Worm (Caenorhabditis elegans): ENCODE results near the gene lido-9.

DNA sequence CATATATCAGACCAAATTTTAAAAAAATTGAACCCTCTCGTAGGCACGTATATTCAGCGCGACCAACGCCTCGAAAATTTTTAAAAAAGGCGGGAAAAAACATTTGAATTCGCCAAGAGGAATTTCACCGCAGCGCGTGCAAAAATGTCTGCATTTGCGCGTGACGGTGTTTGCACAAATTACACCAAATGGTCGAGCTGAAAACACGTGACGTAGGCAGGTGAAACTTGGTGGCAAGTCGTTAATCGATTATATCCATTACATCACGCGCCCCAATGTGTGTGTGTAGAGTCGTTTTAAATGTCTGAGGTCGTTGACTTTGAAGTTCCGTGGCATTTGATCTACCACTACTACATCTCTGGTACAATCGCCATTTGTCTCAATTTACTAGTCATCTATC, 50.1 kb downstream of the lido-9 start, which contains the start of gene sri-31:
- no peak for TF ChIP-seq skn-1 (tag; optimal IDR thresholded peaks at IDR 0.05)
- no peak for TF ChIP-seq unc-130 (tag; optimal IDR thresholded peaks at IDR 0.05)
- TF ChIP-seq pqm-1 (tag; optimal IDR thresholded peaks at IDR 0.05): no peak
- TF ChIP-seq unc-62 (GFP tag; optimal IDR thresholded peaks at IDR 0.05): no peak
- TF ChIP-seq snpc-4 (tag; optimal IDR thresholded peaks at IDR 0.05): no peak
- TF ChIP-seq fkh-10 (GFP tag; optimal IDR thresholded peaks at IDR 0.05): no peak
- TF ChIP-seq blmp-1 (tag; optimal IDR thresholded peaks at IDR 0.05): no peak
- TF ChIP-seq egl-27 (tag; optimal IDR thresholded peaks at IDR 0.05): no peak
